Fruit fly (Drosophila melanogaster): ENCODE results near the gene CG7135.

Gene CG7135

dm6 chrX:18085470-18085797, 18.0 kb upstream of the CG7135 start, which contains the start of gene Ada3 (continued):
- TF ChIP-seq Sox102F (GFP tag; optimal IDR thresholded peaks at IDR 0.05), result peak; percentile 65
- peak; percentile 54 for TF ChIP-seq CG1621 (tag; optimal IDR thresholded peaks at IDR 0.05)
- peak; percentile 69 for TF ChIP-seq vri (GFP tag; optimal IDR thresholded peaks at IDR 0.05)
- peak; percentile 35 for TF ChIP-seq CG16779 (tag; optimal IDR thresholded peaks at IDR 0.05)
- TF ChIP-seq pdm3 (GFP tag; optimal IDR thresholded peaks at IDR 0.05), result peak; percentile 86
- peak; percentile 88 for TF ChIP-seq Sox14 (GFP tag; optimal IDR thresholded peaks at IDR 0.05)
- TF ChIP-seq dac (GFP tag; optimal IDR thresholded peaks at IDR 0.05), result peak; percentile 63
- TF ChIP-seq Hr39 (GFP tag; optimal IDR thresholded peaks at IDR 0.05), result peak; percentile 83
- peak; percentile 69 for TF ChIP-seq CG11902 (GFP tag; optimal IDR thresholded peaks at IDR 0.05)
- peak; percentile 56 for TF ChIP-seq net (GFP tag; optimal IDR thresholded peaks at IDR 0.05)
- peak; percentile 83 for TF ChIP-seq CG10631 (GFP tag; optimal IDR thresholded peaks at IDR 0.05)
- peak; percentile 57 for TF ChIP-seq CG8632 (GFP tag; optimal IDR thresholded peaks at IDR 0.05)
- TF ChIP-seq CG6854 (GFP tag; optimal IDR thresholded peaks at IDR 0.05), result no peak
- TF ChIP-seq Sox15 (GFP tag; optimal IDR thresholded peaks at IDR 0.05), result peak; percentile 66
- peak; percentile 70 for TF ChIP-seq CG7368 (GFP tag; optimal IDR thresholded peaks at IDR 0.05)

dm6 chrX:18088432-18088831, 15.0 kb upstream of the CG7135 start, which contains the start of gene CG7536:
CG7536 (minus strand) TSS chrX:18088532.
- no peak for TF ChIP-seq CG11902 (GFP tag; optimal IDR thresholded peaks at IDR 0.05)
- TF ChIP-seq CG6276 (GFP tag; optimal IDR thresholded peaks at IDR 0.05), result no peak
- no peak for TF ChIP-seq fkh (GFP tag; optimal IDR thresholded peaks at IDR 0.05)
- TF ChIP-seq CG34406 (GFP tag; optimal IDR thresholded peaks at IDR 0.05), result no peak
- TF ChIP-seq Blimp-1 (GFP tag; optimal IDR thresholded peaks at IDR 0.05), result no peak
- no peak for TF ChIP-seq CG3032 (tag; optimal IDR thresholded peaks at IDR 0.05)
- no peak for TF ChIP-seq CG7368 (GFP tag; optimal IDR thresholded peaks at IDR 0.05)
- TF ChIP-seq Lpt (GFP tag; optimal IDR thresholded peaks at IDR 0.05), result no peak
- no peak for TF ChIP-seq lz (GFP tag; optimal IDR thresholded peaks at IDR 0.05)
- no peak for TF ChIP-seq CG8632 (GFP tag; optimal IDR thresholded peaks at IDR 0.05)
- TF ChIP-seq cyc (GFP tag; optimal IDR thresholded peaks at IDR 0.05), result no peak
- no peak for TF ChIP-seq Sox102F (GFP tag; optimal IDR thresholded peaks at IDR 0.05)
- no peak for TF ChIP-seq CG4318 (GFP tag; optimal IDR thresholded peaks at IDR 0.05)
- no peak for TF ChIP-seq eg (GFP tag; IDR thresholded peaks at IDR 0.05)
- no peak for TF ChIP-seq Met (GFP tag; optimal IDR thresholded peaks at IDR 0.05)
- TF ChIP-seq acj6 (GFP tag; optimal IDR thresholded peaks at IDR 0.05), result no peak

- TF ChIP-seq CG10631 (GFP tag; optimal IDR thresholded peaks at IDR 0.05) (no peak), CG1621 (tag; optimal IDR thresholded peaks at IDR 0.05) (no peak), CG31627 (GFP tag; optimal IDR thresholded peaks at IDR 0.05) (no peak), Eip75B (GFP tag; optimal IDR thresholded peaks at IDR 0.05) (no peak), achi (GFP tag; optimal IDR thresholded peaks at IDR 0.05) (no peak), Lpt (GFP tag; optimal IDR thresholded peaks at IDR 0.05) (no peak), pdm3 (GFP tag; optimal IDR thresholded peaks at IDR 0.05) (no peak), CG4318 (GFP tag; optimal IDR thresholded peaks at IDR 0.05) (no peak), CG3919 (GFP tag; optimal IDR thresholded peaks at IDR 0.05) (no peak), dsx (GFP tag; optimal IDR thresholded peaks at IDR 0.05; ENCODE audit: poor library complexity, severe bottlenecking) (no peak), fd85E (GFP tag; optimal IDR thresholded peaks at IDR 0.05) (no peak), CG10669 (GFP tag; optimal IDR thresholded peaks at IDR 0.05) (no peak), Ets21C (GFP tag; optimal IDR thresholded peaks at IDR 0.05) (no peak), vri (GFP tag; optimal IDR thresholded peaks at IDR 0.05) (no peak), Gug (GFP tag; IDR thresholded peaks at IDR 0.05) (no peak), fd59A (GFP tag; optimal IDR thresholded peaks at IDR 0.05) (no peak), Hr39 (GFP tag; optimal IDR thresholded peaks at IDR 0.05) (no peak), spab (GFP tag; optimal IDR thresholded peaks at IDR 0.05) (no peak), lz (GFP tag; optimal IDR thresholded peaks at IDR 0.05) (no peak), Eip78C (GFP tag) (no peak)
Measured at dm6 chrX:18090333-18090732, 13.1 kb upstream of the CG7135 start, which contains the start of gene Swt1. Swt1 (minus strand) TSS chrX:18090509.

All from whole organism, prepupa.